Worm (Caenorhabditis elegans) whole organism, L3 larva: ENCODE measurements around the gene vig-1.

Experiments used
- R02D3.7 ChIP-seq: fragments of 150-350 bp; optimal IDR thresholded peaks from 2 replicates; lab custom pipeline; 2014; ENCODE audit warnings: missing biosample characterization, missing genetic modification characterization
- ama-1 ChIP-seq: fragments of 150-350 bp; optimal IDR thresholded peaks from 2 replicates; lab custom pipeline; 2018
- ceh-16 ChIP-seq: sonication (generic microtip); optimal IDR thresholded peaks from 2 replicates; lab custom pipeline; 2017; ENCODE audit warnings: missing biosample characterization, missing genetic modification characterization
- ceh-28 ChIP-seq: fragments of 150-350 bp; optimal IDR thresholded peaks from 2 replicates; lab custom pipeline; 2014; ENCODE audit warnings: missing biosample characterization, missing genetic modification reagents, missing genetic modification characterization
- ceh-82 ChIP-seq: fragments of 150-350 bp; optimal IDR thresholded peaks from 2 replicates; lab custom pipeline; 2014; ENCODE audit warnings: missing biosample characterization, missing genetic modification characterization
- ceh-9 ChIP-seq: sonication (generic microtip); optimal IDR thresholded peaks from 2 replicates; lab custom pipeline; 2018; ENCODE audit warnings: missing biosample characterization, missing genetic modification characterization
- egl-5 ChIP-seq: fragments of 150-350 bp; optimal IDR thresholded peaks from 2 replicates; lab custom pipeline; 2017; ENCODE audit warnings: missing biosample characterization, missing genetic modification reagents, missing genetic modification characterization, inconsistent platforms
- elt-1 ChIP-seq: fragments of 150-350 bp; optimal IDR thresholded peaks from 2 replicates; lab custom pipeline; 2014; ENCODE audit warnings: missing biosample characterization, missing genetic modification characterization
- elt-2 ChIP-seq: sonication (generic microtip); optimal IDR thresholded peaks from 2 replicates; lab custom pipeline; 2016; ENCODE audit warnings: missing genetic modification reagents, mild to moderate bottlenecking, missing genetic modification characterization, missing compliant biosample characterization
- elt-3 ChIP-seq, 3 experiments: fragments of 150-350 bp in 1 of 3; sonication (generic microtip) in 2 of 3; optimal IDR thresholded peaks; 2 replicates in 2 of 3; 4 replicates in 1 of 3; lab custom pipeline; 2014 to 2017; ENCODE audit warnings: missing biosample characterization in 3 of 3, missing genetic modification characterization in 3 of 3
- fkh-10 ChIP-seq: sonication (generic microtip); optimal IDR thresholded peaks from 2 replicates; lab custom pipeline; 2017; ENCODE audit warnings: missing biosample characterization, missing genetic modification reagents, missing genetic modification characterization
- fkh-2 ChIP-seq: fragments of 150-350 bp; optimal IDR thresholded peaks from 2 replicates; lab custom pipeline; 2014; ENCODE audit warnings: missing biosample characterization, missing genetic modification reagents, missing genetic modification characterization
- hmg-11 ChIP-seq: sonication (generic microtip); optimal IDR thresholded peaks from 2 replicates; lab custom pipeline; 2016; ENCODE audit warnings: missing genetic modification characterization, missing compliant biosample characterization
- lin-39 ChIP-seq: fragments of 150-350 bp; optimal IDR thresholded peaks from 2 replicates; lab custom pipeline; 2018; ENCODE audit warnings: missing biosample characterization, missing genetic modification reagents, missing genetic modification characterization
- lsy-12 ChIP-seq: sonication (generic microtip); optimal IDR thresholded peaks from 2 replicates; lab custom pipeline; 2016; ENCODE audit warnings: mild to moderate bottlenecking, missing genetic modification characterization, missing compliant biosample characterization
- mml-1 ChIP-seq: fragments of 150-350 bp; sonication (generic microtip); optimal IDR thresholded peaks from 3 replicates; lab custom pipeline; 2014; ENCODE audit warnings: missing biosample characterization, missing genetic modification characterization
- nfya-1 ChIP-seq: sonication (generic microtip); optimal IDR thresholded peaks from 2 replicates; lab custom pipeline; 2017; ENCODE audit warnings: missing genetic modification characterization, mild to moderate bottlenecking, missing compliant biosample characterization, antibody characterized with exemption, moderate library complexity; ENCODE audit not compliant: insufficient read depth
- nhr-11 ChIP-seq: fragments of 150-350 bp; optimal IDR thresholded peaks from 2 replicates; lab custom pipeline; 2014; ENCODE audit warnings: missing biosample characterization, missing genetic modification characterization
- nhr-12 ChIP-seq: fragments of 150-350 bp; optimal IDR thresholded peaks from 2 replicates; lab custom pipeline; 2014; ENCODE audit warnings: missing biosample characterization, missing genetic modification characterization
- nhr-23 ChIP-seq: fragments of 150-350 bp; optimal IDR thresholded peaks from 2 replicates; lab custom pipeline; 2014; ENCODE audit warnings: missing biosample characterization, missing genetic modification reagents, missing genetic modification characterization
- nhr-25 ChIP-seq: sonication (generic microtip); optimal IDR thresholded peaks from 2 replicates; lab custom pipeline; 2017; ENCODE audit warnings: missing biosample characterization, missing genetic modification characterization
- nhr-43 ChIP-seq: sonication (generic microtip); optimal IDR thresholded peaks from 2 replicates; lab custom pipeline; 2016; ENCODE audit warnings: mild to moderate bottlenecking, missing genetic modification characterization, missing compliant biosample characterization; ENCODE audit not compliant: poor library complexity, severe bottlenecking
- nhr-67 ChIP-seq: fragments of 150-350 bp; optimal IDR thresholded peaks from 2 replicates; lab custom pipeline; 2014; ENCODE audit warnings: missing biosample characterization, missing genetic modification characterization
- nhr-76 ChIP-seq: fragments of 150-350 bp; sonication (generic microtip); optimal IDR thresholded peaks from 5 replicates; lab custom pipeline; 2014; ENCODE audit warnings: missing biosample characterization, missing genetic modification characterization
- pha-4 ChIP-seq: fragments of 150-350 bp; optimal IDR thresholded peaks from 2 replicates; lab custom pipeline; 2014; ENCODE audit warnings: missing biosample characterization, missing genetic modification reagents, missing genetic modification characterization
- pqm-1 ChIP-seq: fragments of 150-350 bp; optimal IDR thresholded peaks from 2 replicates; lab custom pipeline; 2017; ENCODE audit warnings: missing biosample characterization, missing genetic modification characterization, inconsistent platforms
- sea-2 ChIP-seq: fragments of 150-350 bp; sonication (generic microtip); optimal IDR thresholded peaks from 4 replicates; lab custom pipeline; 2014; ENCODE audit warnings: missing biosample characterization, missing genetic modification reagents, missing genetic modification characterization
- skn-1 ChIP-seq: fragments of 150-350 bp; optimal IDR thresholded peaks from 2 replicates; lab custom pipeline; 2014; ENCODE audit warnings: missing biosample characterization, missing genetic modification characterization
- snpc-4 ChIP-seq: fragments of 150-350 bp; optimal IDR thresholded peaks from 2 replicates; lab custom pipeline; 2014; ENCODE audit warnings: missing biosample characterization, missing genetic modification characterization
- tbx-2 ChIP-seq: sonication (generic microtip); optimal IDR thresholded peaks from 2 replicates; lab custom pipeline; 2016; ENCODE audit warnings: mild to moderate bottlenecking, missing genetic modification characterization, missing compliant biosample characterization
- ztf-11 ChIP-seq: fragments of 150-350 bp; optimal IDR thresholded peaks from 2 replicates; lab custom pipeline; 2014; ENCODE audit warnings: missing biosample characterization, missing genetic modification characterization
- ztf-4 ChIP-seq: fragments of 150-350 bp; optimal IDR thresholded peaks from 2 replicates; lab custom pipeline; 2014; ENCODE audit warnings: missing biosample characterization, missing genetic modification characterization

The vig-1 gene

DNA sequence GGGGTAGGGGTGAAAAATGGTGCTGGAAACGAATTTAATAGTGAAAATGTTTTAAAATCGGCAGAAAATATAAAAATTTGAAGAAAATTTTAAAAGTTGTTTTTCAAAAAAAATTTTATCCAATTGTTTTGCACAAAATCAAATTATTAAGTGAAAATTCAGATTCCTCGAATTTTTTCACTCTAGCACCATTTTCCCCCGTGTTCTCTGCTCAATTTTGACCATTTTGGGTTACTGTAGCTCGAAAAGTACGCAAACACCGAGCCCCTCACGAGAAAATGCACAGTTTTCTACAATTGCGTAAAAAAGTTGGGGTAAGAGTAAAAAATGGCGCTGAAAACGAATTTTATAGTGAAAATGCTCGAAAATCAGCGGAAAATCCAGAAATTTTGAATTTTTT, 9.1 kb downstream of the vig-1 start:
- TF ChIP-seq ceh-28 (tag; lab: Kevin White, UChicago) (no peak), skn-1 (tag; lab: Kevin White, UChicago) (no peak), sea-2 (no peak), ama-1 (lab: Kevin White, UChicago) (no peak), fkh-2 (tag; lab: Kevin White, UChicago) (no peak), egl-5 (no peak), nhr-25 (tag; lab: Kevin White, UChicago) (no peak), nhr-23 (no peak), nhr-43 (tag; lab: Kevin White, UChicago) (no peak), pqm-1 (tag; lab: Kevin White, UChicago) (no peak), nhr-11 (no peak), ceh-9 (tag; lab: Kevin White, UChicago) (no peak), nhr-67 (no peak), ceh-16 (tag; lab: Kevin White, UChicago) (no peak), lsy-12 (tag; lab: Kevin White, UChicago) (no peak), tbx-2 (tag; lab: Kevin White, UChicago) (no peak), pha-4 (tag; lab: Kevin White, UChicago) (no peak), elt-2 (no peak), hmg-11 (no peak)
- TF ChIP-seq, all 47 proteins: peak for 0

DNA sequence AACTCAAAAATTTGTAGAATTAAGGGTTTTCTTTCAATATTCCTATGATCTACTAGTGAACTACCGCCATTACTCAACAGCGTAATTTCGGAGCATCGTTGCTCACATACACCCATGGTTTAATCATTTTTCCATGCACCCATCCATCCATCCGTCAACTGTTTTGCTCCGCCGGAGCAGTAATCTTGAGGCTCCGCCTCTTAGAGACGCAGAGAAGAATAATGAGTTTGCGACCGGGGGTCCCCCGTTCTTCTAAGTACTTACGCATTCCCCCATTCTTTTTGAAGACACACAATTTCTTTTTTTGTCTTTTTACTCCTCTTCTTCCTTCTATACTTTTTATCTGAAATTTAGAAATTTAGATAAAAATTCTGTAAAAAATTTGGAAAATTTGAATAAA, 17.4 kb downstream of the vig-1 start:
- TF ChIP-seq egl-5 (peak; percentile 46), nfya-1 (peak; percentile 33), nhr-76 (tag; lab: Kevin White, UChicago) (no peak), fkh-10 (GFP tag; lab: Kevin White, UChicago) (no peak), pha-4 (tag; lab: Kevin White, UChicago) (no peak), tbx-2 (tag; lab: Kevin White, UChicago) (no peak), lin-39 (tag; lab: Kevin White, UChicago) (peak; percentile 92)
- TF ChIP-seq, all 47 proteins: peak for 3

DNA sequence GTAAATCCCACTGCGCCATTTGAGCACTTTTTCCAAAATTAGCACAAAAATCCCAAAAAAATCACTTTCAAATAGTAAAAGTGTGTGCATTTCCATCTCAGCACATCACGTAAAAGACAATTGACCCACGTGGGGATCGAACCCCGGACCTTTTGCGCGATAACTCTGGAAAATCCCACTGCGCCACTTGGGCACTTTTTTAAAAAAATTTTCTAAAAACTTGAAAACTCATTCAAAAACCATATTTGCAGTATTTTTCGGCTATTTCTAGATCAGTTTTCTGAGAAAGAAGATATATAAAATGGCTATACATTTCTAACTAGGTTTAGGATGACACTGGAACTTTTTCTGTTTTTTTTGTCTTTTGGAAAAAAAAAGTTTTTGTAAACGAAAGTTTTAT, 19.2 kb downstream of the vig-1 start:
- TF ChIP-seq ceh-16 (tag; lab: Kevin White, UChicago) (no peak), nhr-43 (tag; lab: Kevin White, UChicago) (no peak), pqm-1 (tag; lab: Kevin White, UChicago) (no peak), fkh-2 (tag; lab: Kevin White, UChicago) (no peak), ztf-4 (tag; lab: Kevin White, UChicago) (no peak), egl-5 (no peak), fkh-10 (GFP tag; lab: Kevin White, UChicago) (no peak), nhr-25 (tag; lab: Kevin White, UChicago) (no peak), mml-1 (tag; lab: Kevin White, UChicago) (no peak), tbx-2 (tag; lab: Kevin White, UChicago) (no peak), hmg-11 (no peak), ztf-11 (tag; lab: Kevin White, UChicago) (no peak), nhr-12 (tag; lab: Kevin White, UChicago) (no peak), lin-39 (tag; lab: Kevin White, UChicago) (no peak), nfya-1 (no peak), nhr-23 (no peak)
- TF ChIP-seq, all 47 proteins: peak for 0

DNA sequence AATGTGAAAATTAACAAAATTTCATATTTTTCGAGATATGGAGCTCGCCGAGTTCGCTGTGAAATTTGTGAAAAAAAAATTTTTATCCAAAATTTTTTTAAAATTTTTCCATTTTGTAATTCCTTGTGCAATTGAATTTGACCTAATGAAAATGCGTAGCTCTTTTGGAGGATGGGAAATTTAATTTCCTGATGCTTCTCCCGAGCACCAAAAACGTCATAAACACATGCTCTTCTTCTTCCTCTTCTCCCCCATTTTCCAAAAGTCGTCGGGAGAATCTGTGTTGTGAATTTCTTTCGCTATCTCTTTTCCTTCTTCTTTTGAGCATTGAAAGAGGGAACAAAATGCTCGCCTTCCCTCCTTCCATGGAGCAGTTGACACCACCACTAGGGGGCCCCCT, 20.6 kb downstream of the vig-1 start:
- no peak for TF ChIP-seq elt-1 (tag; lab: Kevin White, UChicago)
- no peak for TF ChIP-seq skn-1 (tag; lab: Kevin White, UChicago)
- no peak for TF ChIP-seq nhr-11
- TF ChIP-seq elt-3 (tag; optimal IDR thresholded peaks at IDR 0.05; lab: Kevin White, UChicago): no peak
- no peak for TF ChIP-seq sea-2
- peak; percentile 49 for TF ChIP-seq nfya-1
- TF ChIP-seq nhr-25 (tag; lab: Kevin White, UChicago): no peak
- TF ChIP-seq fkh-10 (GFP tag; lab: Kevin White, UChicago): peak; percentile 9
- no peak for TF ChIP-seq R02D3.7 (tag; lab: Kevin White, UChicago)
- no peak for TF ChIP-seq snpc-4
- TF ChIP-seq, all 47 proteins: peak for 2

DNA sequence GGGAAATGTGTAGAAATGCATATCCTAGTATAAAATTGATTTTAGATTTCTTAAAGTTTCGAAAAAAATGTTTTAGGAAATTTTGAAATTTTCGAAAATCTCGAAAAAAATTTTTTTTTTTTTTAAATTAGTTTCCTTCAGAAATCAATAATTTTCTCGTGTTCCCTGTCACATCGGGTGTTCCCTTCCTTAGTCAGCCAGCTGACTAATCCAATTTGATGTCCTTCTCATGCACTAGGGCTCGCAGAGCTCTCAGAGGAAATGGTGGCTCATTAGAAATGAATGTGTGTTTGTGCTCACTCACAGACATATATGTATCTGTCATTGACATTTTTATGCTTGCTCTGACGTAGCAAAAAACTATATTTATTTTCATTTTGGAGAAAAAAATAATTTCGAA, 22.9 kb downstream of the vig-1 start:
- TF ChIP-seq pqm-1 (tag; lab: Kevin White, UChicago) (no peak), egl-5 (peak; percentile 1), fkh-10 (GFP tag; lab: Kevin White, UChicago) (no peak), ceh-82 (no peak)
